Worm (Caenorhabditis elegans) whole organism, L2 larva: ENCODE results near the gene znf-593.

Experiments
- elt-3 ChIP-seq: sonication (generic microtip); optimal IDR thresholded peaks from 2 replicates; lab custom pipeline; 2017; ENCODE audit warnings: missing biosample characterization, missing genetic modification characterization

The znf-593 gene

DNA sequence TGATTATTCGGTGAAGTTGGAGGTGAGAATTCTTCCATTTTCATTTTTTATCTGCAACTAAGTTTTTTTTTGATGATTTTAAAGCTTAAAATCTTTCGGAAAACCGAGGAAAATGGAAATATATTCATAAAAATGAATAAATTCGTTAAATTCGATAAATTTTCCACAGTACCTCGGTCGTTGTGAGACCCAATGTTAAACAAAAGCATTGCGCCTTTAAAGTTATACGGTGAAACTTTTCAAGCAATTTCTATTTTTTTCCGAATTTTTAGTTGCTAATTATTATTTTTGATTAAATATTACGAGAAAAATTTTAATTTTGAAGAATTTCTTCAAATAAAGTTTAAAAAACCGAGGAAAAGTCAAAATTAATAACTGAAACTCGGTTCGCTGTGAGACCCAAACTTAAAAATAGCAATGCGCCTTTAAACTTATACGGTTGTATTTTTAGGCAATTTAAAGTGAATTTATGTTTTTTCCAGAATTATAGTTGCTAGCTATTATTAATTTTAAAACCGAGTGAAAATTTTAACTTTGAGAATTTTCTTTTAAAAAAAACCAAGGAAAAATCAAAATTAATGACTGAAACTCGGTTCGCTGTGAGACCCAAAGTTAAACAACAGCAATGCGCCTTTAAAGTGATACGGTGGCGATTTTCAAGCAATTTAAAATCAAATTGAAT lies 49.1 kb downstream of the znf-593 start, which contains the start of gene taf-12:
Gene taf-12 (minus strand): TSS at position 51 of the 682 bp plus-strand sequence.
- TF ChIP-seq elt-3 (tag; lab: Kevin White, UChicago), result no peak
